Worm (Caenorhabditis elegans): ENCODE results near the gene C17H12.2.
A peak's percentile ranks its signal among the peaks of the same experiment; 100 is the strongest.

C17H12.2 gene

ce11 chrIV:6785873-6786272, 4.4 kb downstream of the C17H12.2 start (continued):
- peak; percentile 45; the same call in 1 of the 2 replicates for TF ChIP-seq Y56A3A.18 (GFP tag; IDR thresholded peaks at IDR 0.05)
- no peak for TF ChIP-seq nfya-2 (GFP tag; IDR thresholded peaks at IDR 0.05)
- no peak for TF ChIP-seq gei-17 (GFP tag; optimal IDR thresholded peaks at IDR 0.05)
- no peak for TF ChIP-seq hlh-26 (GFP tag; conservative IDR thresholded peaks at IDR 0.05)
- no peak for TF ChIP-seq sdz-38 (tag; optimal IDR thresholded peaks at IDR 0.05)
- no peak for TF ChIP-seq hrde-1 (tag; optimal IDR thresholded peaks at IDR 0.05; ENCODE audit: borderline replicate concordance)
- TF ChIP-seq ceh-27 (GFP tag; optimal IDR thresholded peaks at IDR 0.05), result peak; percentile 15
- TF ChIP-seq atf-7 (tag; optimal IDR thresholded peaks at IDR 0.05), result no peak
- no peak for TF ChIP-seq die-1 (tag; optimal IDR thresholded peaks at IDR 0.05)
- no peak for TF ChIP-seq tlf-1 (GFP tag; optimal IDR thresholded peaks at IDR 0.05)
- TF ChIP-seq let-526 (GFP tag; IDR thresholded peaks at IDR 0.05), result no peak
- no peak for TF ChIP-seq ceh-40 (GFP tag; IDR thresholded peaks at IDR 0.05)
- no peak for TF ChIP-seq bed-2 (GFP tag; IDR thresholded peaks at IDR 0.05)
- TF ChIP-seq snpc-3.4 (tag; optimal IDR thresholded peaks at IDR 0.05), result no peak
- TF ChIP-seq tbp1 (GFP tag; optimal IDR thresholded peaks at IDR 0.05), result peak; percentile 39
- TF ChIP-seq F22D6.2 (tag; optimal IDR thresholded peaks at IDR 0.05), result no peak
- no peak for TF ChIP-seq egl-44 (GFP tag; IDR thresholded peaks at IDR 0.05)
- TF ChIP-seq rcor-1 (GFP tag; IDR thresholded peaks at IDR 0.05), result no peak
- no peak for TF ChIP-seq D2030.7 (GFP tag; IDR thresholded peaks at IDR 0.05)
- no peak for TF ChIP-seq nhr-90 (tag; optimal IDR thresholded peaks at IDR 0.05)
- TF ChIP-seq ztf-25 (GFP tag; IDR thresholded peaks at IDR 0.05), result no peak
- TF ChIP-seq akir-1 (GFP tag; optimal IDR thresholded peaks at IDR 0.05), result no peak
- 0 out of 2 replicates have a peak, but pooled peaks have one; percentile 35 for TF ChIP-seq nfyb-1 (GFP tag; IDR thresholded peaks at IDR 0.05)
- no peak for TF ChIP-seq nhr-179 (tag; optimal IDR thresholded peaks at IDR 0.05)
- no peak for TF ChIP-seq Y67H2A.10 (GFP tag; conservative IDR thresholded peaks at IDR 0.05)
- TF ChIP-seq madf-3 (GFP tag; IDR thresholded peaks at IDR 0.05), result no peak
- no peak for TF ChIP-seq xnd-1 (tag; optimal IDR thresholded peaks at IDR 0.05)
- TF ChIP-seq madf-6 (GFP tag; IDR thresholded peaks at IDR 0.05), result no peak
- no peak for TF ChIP-seq unc-62 (GFP tag; optimal IDR thresholded peaks at IDR 0.05)
- no peak for TF ChIP-seq lin-26 (GFP tag; IDR thresholded peaks at IDR 0.05)
- TF ChIP-seq ztf-26 (tag; optimal IDR thresholded peaks at IDR 0.05), result no peak
- TF ChIP-seq madf-8 (GFP tag; conservative IDR thresholded peaks at IDR 0.05), result no peak
- TF ChIP-seq F57C9.4 (tag; optimal IDR thresholded peaks at IDR 0.05), result no peak
- no peak for TF ChIP-seq nhr-27 (tag; optimal IDR thresholded peaks at IDR 0.05)
- no peak for TF ChIP-seq efl-1 (GFP tag; optimal IDR thresholded peaks at IDR 0.05)

ce11 chrIV:6785151-6785550, 5.1 kb downstream of the C17H12.2 start, which contains the start of gene dyci-1:
Gene dyci-1, minus strand, starts transcription at chrIV:6785272.
- TF ChIP-seq cebp-1 (GFP tag; IDR thresholded peaks at IDR 0.05), result no peak
- no peak for TF ChIP-seq cebp-1 (tag; optimal IDR thresholded peaks at IDR 0.05)
- TF ChIP-seq nhr-80 (tag; optimal IDR thresholded peaks at IDR 0.05), result peak; percentile 27
- 0 out of 2 replicates have a peak, but pooled peaks have one; percentile 18 for TF ChIP-seq madf-6 (GFP tag; IDR thresholded peaks at IDR 0.05)
- 0 out of 2 replicates have a peak, but pooled peaks have one; percentile 11 for TF ChIP-seq pbrm-1 (GFP tag; IDR thresholded peaks at IDR 0.05)
- TF ChIP-seq nfyb-1 (GFP tag; IDR thresholded peaks at IDR 0.05), result peak; percentile 36; the same call in 1 of the 2 replicates
- TF ChIP-seq ZK185.1 (tag; optimal IDR thresholded peaks at IDR 0.05; ENCODE audit: poor library complexity, severe bottlenecking), result peak; percentile 3
- TF ChIP-seq attf-5 (GFP tag; optimal IDR thresholded peaks at IDR 0.05), result peak; percentile 7
- TF ChIP-seq hmg-1.2 (GFP tag; IDR thresholded peaks at IDR 0.05), result peak; percentile 62; the same call in 1 of the 2 replicates
- TF ChIP-seq lir-1 (GFP tag; conservative IDR thresholded peaks at IDR 0.05), result no peak
- TF ChIP-seq mcd-1 (GFP tag; IDR thresholded peaks at IDR 0.05), result peak; percentile 47; the same call in 1 of the 2 replicates
